Worm (Caenorhabditis elegans) whole organism, midembryonic: ENCODE results near the gene EGAP9.3.

Experiments used
- cog-1 ChIP-seq: sonication (generic microtip); optimal IDR thresholded peaks from 2 replicates; lab custom pipeline; 2016; ENCODE audit warnings: missing genetic modification characterization, missing compliant biosample characterization
- flt-1 ChIP-seq: fragments of 200-800 bp; sonication (Bioruptor generic); IDR thresholded peaks from 2 replicates; pipeline ENCODE4 v1.3.6; 2022; ENCODE audit warnings: missing genetic modification characterization, missing compliant biosample characterization
- klf-2 ChIP-seq: fragments of 200-800 bp; sonication (Bioruptor generic); conservative IDR thresholded peaks from 2 replicates; pipeline ENCODE4 v1.3.6; 2022; ENCODE audit warnings: missing genetic modification reagents, missing genetic modification characterization, missing compliant biosample characterization
- med-1 ChIP-seq: sonication (generic microtip); optimal IDR thresholded peaks from 2 replicates; lab custom pipeline; 2017; ENCODE audit warnings: missing genetic modification characterization, mild to moderate bottlenecking, missing compliant biosample characterization, antibody characterized with exemption, missing genetic modification reagents; ENCODE audit not compliant: insufficient read depth
- tab-1 ChIP-seq: fragments of 200-800 bp; sonication (Bioruptor generic); IDR thresholded peaks from 2 replicates; pipeline ENCODE4 v1.3.6; 2022; ENCODE audit warnings: missing genetic modification characterization, missing compliant biosample characterization
- ztf-23 ChIP-seq: fragments of 200-800 bp; sonication (Bioruptor generic); IDR thresholded peaks from 2 replicates; pipeline ENCODE4 v1.3.6; 2022; ENCODE audit warnings: missing genetic modification reagents, missing genetic modification characterization, missing compliant biosample characterization

- no peak for TF ChIP-seq klf-2
- no peak for TF ChIP-seq cog-1 (tag; lab: Kevin White, UChicago)
- no peak for TF ChIP-seq tab-1 (GFP tag; lab: Robert Waterston, UW)
- TF ChIP-seq flt-1 (GFP tag; lab: Robert Waterston, UW) = no peak
- TF ChIP-seq med-1 = no peak
- no peak for TF ChIP-seq ztf-23 (GFP tag; lab: Robert Waterston, UW)
Observed at ce11 chrV:6626244-6626643, 46.3 kb upstream of the EGAP9.3 start, which contains the start of gene ppt-1.
